Worm (Caenorhabditis elegans) whole organism, late embryonic: Measurements from ENCODE around the gene F36D3.14.

Experiments used
- C08G9.2 ChIP-seq: sonication (generic microtip); optimal IDR thresholded peaks from 2 replicates; lab custom pipeline; 2016; ENCODE audit warnings: mild to moderate bottlenecking, missing genetic modification characterization, moderate library complexity, missing compliant biosample characterization
- C38D4.7 ChIP-seq: fragments of 200-800 bp; sonication (Bioruptor generic); optimal IDR thresholded peaks from 2 replicates; lab custom pipeline; 2018; ENCODE audit warnings: mild to moderate bottlenecking, missing genetic modification characterization, moderate library complexity, missing compliant biosample characterization
- F13H6.1 ChIP-seq: sonication (generic microtip); optimal IDR thresholded peaks from 2 replicates; lab custom pipeline; 2016; ENCODE audit warnings: missing genetic modification characterization, missing compliant biosample characterization
- K02D7.2 ChIP-seq: sonication (generic microtip); optimal IDR thresholded peaks from 2 replicates; lab custom pipeline; 2017; ENCODE audit warnings: mild to moderate bottlenecking, missing genetic modification characterization, missing compliant biosample characterization
- K09A11.1 ChIP-seq: sonication (generic microtip); optimal IDR thresholded peaks from 2 replicates; lab custom pipeline; 2017; ENCODE audit warnings: antibody characterized with exemption, mild to moderate bottlenecking, missing genetic modification characterization, missing compliant biosample characterization; ENCODE audit not compliant: insufficient read depth
- T23F11.4 ChIP-seq: fragments of 200-800 bp; sonication (Bioruptor generic); optimal IDR thresholded peaks from 2 replicates; lab custom pipeline; 2018; ENCODE audit warnings: mild to moderate bottlenecking, missing genetic modification characterization, missing compliant biosample characterization
- Y22D7AL.16 ChIP-seq: sonication (generic microtip); optimal IDR thresholded peaks from 2 replicates; lab custom pipeline; 2016; ENCODE audit warnings: missing genetic modification characterization, missing compliant biosample characterization
- ama-1 ChIP-seq: fragments of 150-350 bp; optimal IDR thresholded peaks from 2 replicates; lab custom pipeline; 2014
- ceh-18 ChIP-seq: sonication (generic microtip); optimal IDR thresholded peaks from 2 replicates; lab custom pipeline; 2016; ENCODE audit warnings: missing genetic modification characterization, missing compliant biosample characterization
- ceh-19 ChIP-seq: fragments of 200-800 bp; sonication (Bioruptor generic); optimal IDR thresholded peaks from 2 replicates; lab custom pipeline; 2018; ENCODE audit warnings: mild to moderate bottlenecking, missing genetic modification characterization, missing compliant biosample characterization
- ceh-2 ChIP-seq: sonication (generic microtip); optimal IDR thresholded peaks from 2 replicates; lab custom pipeline; 2016; ENCODE audit warnings: missing genotype, missing genetic modification characterization, missing compliant biosample characterization
- ceh-24 ChIP-seq: sonication (generic microtip); optimal IDR thresholded peaks from 2 replicates; lab custom pipeline; 2016; ENCODE audit warnings: mild to moderate bottlenecking, missing genetic modification characterization, missing compliant biosample characterization
- ceh-30 ChIP-seq: fragments of 150-350 bp; optimal IDR thresholded peaks from 2 replicates; lab custom pipeline; 2014; ENCODE audit warnings: missing biosample characterization, missing genetic modification characterization
- ceh-31 ChIP-seq: sonication (generic microtip); optimal IDR thresholded peaks from 2 replicates; lab custom pipeline; 2016; ENCODE audit warnings: missing genetic modification characterization, missing compliant biosample characterization
- ceh-45 ChIP-seq: fragments of 200-800 bp; sonication (Bioruptor generic); IDR thresholded peaks from 2 replicates; pipeline ENCODE4 v1.3.6; 2022; ENCODE audit warnings: missing genetic modification reagents, missing genetic modification characterization, missing compliant biosample characterization
- ceh-48 ChIP-seq: sonication (generic microtip); optimal IDR thresholded peaks from 2 replicates; lab custom pipeline; 2016; ENCODE audit warnings: missing genetic modification characterization, inconsistent platforms, missing compliant biosample characterization
- ceh-6 ChIP-seq: fragments of 200-800 bp; sonication (Bioruptor generic); optimal IDR thresholded peaks from 2 replicates; lab custom pipeline; 2018; ENCODE audit warnings: mild to moderate bottlenecking, missing genetic modification characterization, missing compliant biosample characterization
- ceh-9 ChIP-seq: sonication (generic microtip); optimal IDR thresholded peaks from 2 replicates; lab custom pipeline; 2016; ENCODE audit warnings: mild to moderate bottlenecking, missing genetic modification characterization, inconsistent platforms, missing compliant biosample characterization
- che-1 ChIP-seq: sonication (generic microtip); optimal IDR thresholded peaks from 2 replicates; lab custom pipeline; 2016; ENCODE audit warnings: mild to moderate bottlenecking, missing genetic modification characterization, missing compliant biosample characterization
- dmd-4 ChIP-seq: sonication (generic microtip); optimal IDR thresholded peaks from 2 replicates; lab custom pipeline; 2016; ENCODE audit warnings: borderline replicate concordance, missing genetic modification characterization, missing compliant biosample characterization
- dve-1 ChIP-seq: sonication (generic microtip); optimal IDR thresholded peaks from 2 replicates; lab custom pipeline; 2017; ENCODE audit warnings: antibody characterized with exemption, mild to moderate bottlenecking, missing genetic modification characterization, missing compliant biosample characterization
- ets-4 ChIP-seq: sonication (generic microtip); optimal IDR thresholded peaks from 2 replicates; lab custom pipeline; 2016; ENCODE audit warnings: missing genetic modification characterization, missing compliant biosample characterization
- fax-1 ChIP-seq: sonication (generic microtip); optimal IDR thresholded peaks from 2 replicates; lab custom pipeline; 2016; ENCODE audit warnings: missing genotype, missing genetic modification characterization, missing compliant biosample characterization
- fkh-10 ChIP-seq: fragments of 150-350 bp; optimal IDR thresholded peaks from 2 replicates; lab custom pipeline; 2014; ENCODE audit warnings: missing biosample characterization, missing genetic modification reagents, missing genetic modification characterization
- fkh-6 ChIP-seq: sonication (generic microtip); optimal IDR thresholded peaks from 2 replicates; lab custom pipeline; 2016; ENCODE audit warnings: missing genetic modification characterization, missing compliant biosample characterization
- gmeb-2 ChIP-seq: sonication (generic microtip); optimal IDR thresholded peaks from 2 replicates; lab custom pipeline; 2016; ENCODE audit warnings: missing genetic modification characterization, inconsistent platforms, missing compliant biosample characterization
- hlh-13 ChIP-seq: fragments of 200-800 bp; sonication (Bioruptor generic); optimal IDR thresholded peaks from 2 replicates; lab custom pipeline; 2018; ENCODE audit warnings: mild to moderate bottlenecking, missing genetic modification characterization, missing compliant biosample characterization
- hlh-15 ChIP-seq: sonication (generic microtip); optimal IDR thresholded peaks from 2 replicates; lab custom pipeline; 2016; ENCODE audit warnings: missing genetic modification characterization, missing compliant biosample characterization
- hlh-30 ChIP-seq: sonication (generic microtip); optimal IDR thresholded peaks from 2 replicates; lab custom pipeline; 2017; ENCODE audit warnings: antibody characterized with exemption, missing genetic modification characterization, missing compliant biosample characterization; ENCODE audit not compliant: insufficient read depth
- lin-11 ChIP-seq: fragments of 200-800 bp; sonication (Bioruptor generic); optimal IDR thresholded peaks from 2 replicates; lab custom pipeline; 2018; ENCODE audit warnings: mild to moderate bottlenecking, missing genetic modification characterization, missing compliant biosample characterization
- madf-2 ChIP-seq: sonication (generic microtip); optimal IDR thresholded peaks from 2 replicates; lab custom pipeline; 2017; ENCODE audit warnings: missing genetic modification characterization, missing compliant biosample characterization
- nhr-232 ChIP-seq: sonication (generic microtip); optimal IDR thresholded peaks from 2 replicates; lab custom pipeline; 2016; ENCODE audit warnings: missing genetic modification characterization, missing compliant biosample characterization
- npax-4 ChIP-seq: sonication (generic microtip); optimal IDR thresholded peaks from 2 replicates; lab custom pipeline; 2016; ENCODE audit warnings: missing genetic modification characterization, missing compliant biosample characterization
- odd-2 ChIP-seq: sonication (generic microtip); optimal IDR thresholded peaks from 2 replicates; lab custom pipeline; 2017; ENCODE audit warnings: antibody characterized with exemption, mild to moderate bottlenecking, missing genetic modification characterization, missing compliant biosample characterization
- pag-3 ChIP-seq: sonication (generic microtip); optimal IDR thresholded peaks from 2 replicates; lab custom pipeline; 2016; ENCODE audit warnings: missing compliant biosample characterization, missing genetic modification characterization, borderline replicate concordance
- pax-1 ChIP-seq: fragments of 150-350 bp; optimal IDR thresholded peaks from 2 replicates; lab custom pipeline; 2014; ENCODE audit warnings: missing biosample characterization, missing genetic modification characterization
- pha-2 ChIP-seq: sonication (generic microtip); optimal IDR thresholded peaks from 2 replicates; lab custom pipeline; 2017; ENCODE audit warnings: mild to moderate bottlenecking, missing genetic modification characterization, missing compliant biosample characterization
- pha-4 ChIP-seq: fragments of 150-350 bp; optimal IDR thresholded peaks from 2 replicates; lab custom pipeline; 2018; ENCODE audit warnings: missing biosample characterization, missing genetic modification reagents, missing genetic modification characterization
- pros-1 ChIP-seq: fragments of 150-350 bp; optimal IDR thresholded peaks from 2 replicates; lab custom pipeline; 2014; ENCODE audit warnings: missing biosample characterization, missing genetic modification reagents, missing genetic modification characterization
- ref-2 ChIP-seq: sonication (generic microtip); optimal IDR thresholded peaks from 2 replicates; lab custom pipeline; 2016; ENCODE audit warnings: missing genetic modification characterization, missing compliant biosample characterization
- sdc-2 ChIP-seq: sonication (generic microtip); optimal IDR thresholded peaks from 2 replicates; lab custom pipeline; 2016; ENCODE audit warnings: missing genotype, missing genetic modification characterization, missing compliant biosample characterization
- sox-2 ChIP-seq: fragments of 200-800 bp; sonication (Bioruptor generic); IDR thresholded peaks from 2 replicates; pipeline ENCODE4 v1.3.6; 2022; ENCODE audit warnings: missing genetic modification reagents, missing genetic modification characterization, missing compliant biosample characterization
- ttx-3 ChIP-seq: sonication (generic microtip); optimal IDR thresholded peaks from 2 replicates; lab custom pipeline; 2016; ENCODE audit warnings: missing genetic modification reagents, missing genetic modification characterization, missing compliant biosample characterization
- unc-86 ChIP-seq: sonication (generic microtip); optimal IDR thresholded peaks from 2 replicates; lab custom pipeline; 2016; ENCODE audit warnings: missing genetic modification characterization, missing compliant biosample characterization
- zip-5 ChIP-seq: sonication (generic microtip); optimal IDR thresholded peaks from 2 replicates; lab custom pipeline; 2016; ENCODE audit warnings: missing genetic modification characterization, missing compliant biosample characterization
- ztf-16 ChIP-seq: sonication (generic microtip); optimal IDR thresholded peaks from 2 replicates; lab custom pipeline; 2017; ENCODE audit warnings: missing genetic modification characterization, missing compliant biosample characterization

The F36D3.14 gene

ce11 chrV:16537908-16538446, 34.9 kb upstream of the F36D3.14 start, which contains the start of gene Y32B12B.2 (continued):
- TF ChIP-seq fax-1 (tag; lab: Kevin White, UChicago) = no peak
- peak; percentile 25 for TF ChIP-seq ceh-31
- TF ChIP-seq ceh-30 = no peak
- no peak for TF ChIP-seq ztf-16
- no peak for TF ChIP-seq F13H6.1 (tag; lab: Kevin White, UChicago)

ce11 chrV:16536701-16537100, 33.6 kb upstream of the F36D3.14 start, which contains the start of gene Y32B12B.1:
Gene Y32B12B.1 (plus strand): TSS chrV:16537001.
- TF ChIP-seq dmd-4 (tag; lab: Kevin White, UChicago) = no peak
- no peak for TF ChIP-seq ref-2 (tag; lab: Kevin White, UChicago)
- TF ChIP-seq pha-2 = no peak
- no peak for TF ChIP-seq ceh-9
- TF ChIP-seq fkh-6 = no peak
- TF ChIP-seq ceh-45 (GFP tag; lab: Robert Waterston, UW) = no peak
- TF ChIP-seq hlh-30 (tag; lab: Kevin White, UChicago) = no peak
- no peak for TF ChIP-seq ceh-24
- TF ChIP-seq odd-2 = no peak
- no peak for TF ChIP-seq zip-5 (tag; lab: Kevin White, UChicago)
- TF ChIP-seq ceh-6 (GFP tag; lab: Kevin White, UChicago) = no peak
- no peak for TF ChIP-seq ama-1 (lab: Kevin White, UChicago)
- no peak for TF ChIP-seq Y22D7AL.16
- no peak for TF ChIP-seq pha-4 (tag; lab: Kevin White, UChicago)
- TF ChIP-seq sdc-2 (tag; lab: Kevin White, UChicago) = no peak
- TF ChIP-seq ceh-2 (tag; lab: Kevin White, UChicago) = no peak
- TF ChIP-seq C38D4.7 = no peak
- no peak for TF ChIP-seq madf-2 (tag; lab: Kevin White, UChicago)
- no peak for TF ChIP-seq sox-2 (GFP tag; lab: Robert Waterston, UW)
- TF ChIP-seq, all 69 proteins: peak for 0

DNA sequence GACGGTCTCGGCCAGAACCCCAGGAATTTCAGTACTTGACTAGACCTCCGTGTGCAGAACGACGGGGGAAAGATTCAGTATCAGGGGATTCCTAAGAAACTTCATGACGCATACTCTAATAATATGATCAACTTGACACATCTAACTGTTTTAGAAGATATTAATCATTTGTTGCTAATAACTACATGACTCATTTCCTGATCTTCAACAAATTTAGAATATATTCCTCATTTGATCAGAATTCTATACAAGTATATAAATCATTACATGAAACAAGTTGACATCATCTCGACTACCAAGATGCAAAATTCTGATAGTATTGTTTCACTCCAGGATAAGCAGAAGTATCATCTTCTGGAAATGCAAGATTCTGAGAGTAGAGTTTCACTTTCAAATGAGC, 32.1 kb upstream of the F36D3.14 start, which contains the start of gene Y32B12B.8:
TSS of gene Y32B12B.8 (plus strand) at position 301 of the 400 bp plus-strand sequence.
- no peak for TF ChIP-seq T23F11.4 (GFP tag; lab: Kevin White, UChicago)
- TF ChIP-seq K02D7.2 (tag; lab: Kevin White, UChicago) = no peak
- no peak for TF ChIP-seq C38D4.7
- no peak for TF ChIP-seq che-1 (tag; lab: Kevin White, UChicago)
- TF ChIP-seq pros-1 = no peak
- no peak for TF ChIP-seq ets-4 (tag; lab: Kevin White, UChicago)
- no peak for TF ChIP-seq ztf-16
- no peak for TF ChIP-seq K09A11.1 (tag; lab: Kevin White, UChicago)
- TF ChIP-seq odd-2 = no peak
- no peak for TF ChIP-seq ttx-3 (tag; lab: Kevin White, UChicago)
- TF ChIP-seq dve-1 (tag; lab: Kevin White, UChicago) = no peak
- TF ChIP-seq gmeb-2 (tag; lab: Kevin White, UChicago) = no peak
- TF ChIP-seq npax-4 (tag; lab: Kevin White, UChicago) = no peak
- no peak for TF ChIP-seq nhr-232 (tag; lab: Kevin White, UChicago)
- TF ChIP-seq ceh-18 (tag; lab: Kevin White, UChicago) = no peak
- no peak for TF ChIP-seq ceh-6 (GFP tag; lab: Kevin White, UChicago)
- no peak for TF ChIP-seq fax-1 (tag; lab: Kevin White, UChicago)
- no peak for TF ChIP-seq fkh-10 (GFP tag; lab: Kevin White, UChicago)

DNA sequence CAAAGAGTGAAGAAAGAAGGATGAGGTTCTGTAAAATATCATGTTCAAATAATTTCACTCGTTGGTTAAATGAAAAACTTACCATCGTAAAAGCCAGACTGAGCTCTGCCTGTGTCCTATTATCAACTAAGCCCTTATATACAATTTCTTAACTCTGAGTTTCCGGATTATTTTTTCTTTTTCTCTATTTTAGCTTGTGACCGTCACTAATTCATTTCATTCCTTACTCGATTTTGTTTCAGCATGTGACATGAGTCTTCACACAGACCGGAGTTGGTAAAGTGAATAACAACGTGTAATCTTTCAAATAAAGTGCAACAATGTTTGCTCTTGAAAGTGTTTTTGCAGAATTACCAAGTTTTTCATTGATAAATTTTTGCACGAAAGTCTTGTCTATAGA, 30.9 kb upstream of the F36D3.14 start, which contains the start of gene cpr-2:
TSS of gene cpr-2 (minus strand) at position 101 of the 400 bp plus-strand sequence.
- TF ChIP-seq K09A11.1 (tag; lab: Kevin White, UChicago) (no peak), C08G9.2 (tag; lab: Kevin White, UChicago) (no peak), gmeb-2 (tag; lab: Kevin White, UChicago) (no peak), fax-1 (tag; lab: Kevin White, UChicago) (no peak), nhr-232 (tag; lab: Kevin White, UChicago) (no peak), ceh-19 (no peak), pax-1 (tag; lab: Kevin White, UChicago) (no peak), unc-86 (tag; lab: Kevin White, UChicago) (no peak), hlh-13 (GFP tag; lab: Kevin White, UChicago) (no peak), ztf-16 (no peak), pag-3 (no peak), Y22D7AL.16 (no peak), F13H6.1 (tag; lab: Kevin White, UChicago) (no peak), lin-11 (tag; lab: Kevin White, UChicago) (no peak), fkh-10 (GFP tag; lab: Kevin White, UChicago) (no peak), sox-2 (GFP tag; lab: Robert Waterston, UW) (no peak), ceh-9 (no peak), ceh-48 (no peak), hlh-15 (tag; lab: Kevin White, UChicago) (no peak), pros-1 (no peak)
